Worm (Caenorhabditis elegans) whole organism, L2 larva: Measurements from ENCODE around the gene egl-13.

Source experiments
- F13H6.1 ChIP-seq: sonication (generic microtip); optimal IDR thresholded peaks from 2 replicates; lab custom pipeline; 2016; ENCODE audit warnings: missing genetic modification characterization, missing compliant biosample characterization
- R02D3.7 ChIP-seq: fragments of 150-350 bp; optimal IDR thresholded peaks from 2 replicates; lab custom pipeline; 2014; ENCODE audit warnings: missing biosample characterization, missing genetic modification characterization
- Y55F3AM.14 ChIP-seq: fragments of 200-800 bp; sonication (Bioruptor generic); optimal IDR thresholded peaks from 2 replicates; lab custom pipeline; 2018; ENCODE audit warnings: mild to moderate bottlenecking, missing genetic modification characterization, missing compliant biosample characterization
- alr-1 ChIP-seq: fragments of 150-350 bp; optimal IDR thresholded peaks from 2 replicates; lab custom pipeline; 2014; ENCODE audit warnings: missing biosample characterization, missing genetic modification characterization
- ama-1 ChIP-seq: fragments of 150-350 bp; optimal IDR thresholded peaks from 2 replicates; lab custom pipeline; 2018; ENCODE audit warnings: inconsistent platforms
- blmp-1 ChIP-seq: sonication (generic microtip); optimal IDR thresholded peaks from 2 replicates; lab custom pipeline; 2017; ENCODE audit warnings: missing genetic modification characterization, mild to moderate bottlenecking, missing compliant biosample characterization, antibody characterized with exemption, moderate library complexity; ENCODE audit not compliant: insufficient read depth
- ceh-16 ChIP-seq: fragments of 150-350 bp; optimal IDR thresholded peaks from 2 replicates; lab custom pipeline; 2014; ENCODE audit warnings: missing biosample characterization, missing genetic modification characterization
- ceh-82 ChIP-seq: fragments of 150-350 bp; optimal IDR thresholded peaks from 2 replicates; lab custom pipeline; 2014; ENCODE audit warnings: missing biosample characterization, missing genetic modification characterization
- crh-2 ChIP-seq: sonication (generic microtip); optimal IDR thresholded peaks from 2 replicates; lab custom pipeline; 2017; ENCODE audit warnings: missing biosample characterization, missing genetic modification characterization
- dmd-4 ChIP-seq: sonication (generic microtip); optimal IDR thresholded peaks from 2 replicates; lab custom pipeline; 2017; ENCODE audit warnings: missing biosample characterization, missing genetic modification characterization
- egl-27 ChIP-seq: sonication (generic microtip); optimal IDR thresholded peaks from 3 replicates; lab custom pipeline; 2017; ENCODE audit warnings: missing biosample characterization, missing genetic modification reagents, missing genetic modification characterization
- fos-1 ChIP-seq: fragments of 150-350 bp; optimal IDR thresholded peaks from 2 replicates; lab custom pipeline; 2014; ENCODE audit warnings: missing biosample characterization, missing genetic modification characterization
- gmeb-1 ChIP-seq: fragments of 150-350 bp; optimal IDR thresholded peaks from 2 replicates; lab custom pipeline; 2014; ENCODE audit warnings: missing biosample characterization, missing genetic modification characterization
- lin-11 ChIP-seq: fragments of 150-350 bp; sonication (generic microtip); optimal IDR thresholded peaks from 2 replicates; lab custom pipeline; 2014; ENCODE audit warnings: missing biosample characterization, missing genetic modification characterization, inconsistent platforms, mixed read lengths
- lin-39 ChIP-seq: fragments of 150-350 bp; optimal IDR thresholded peaks from 2 replicates; lab custom pipeline; 2014; ENCODE audit warnings: missing biosample characterization, missing genetic modification reagents, missing genetic modification characterization
- mbf-1 ChIP-seq: sonication (generic microtip); optimal IDR thresholded peaks from 2 replicates; lab custom pipeline; 2017; ENCODE audit warnings: missing biosample characterization, missing genetic modification characterization
- mdl-1 ChIP-seq, 2 experiments: fragments of 150-350 bp in 1 of 2; sonication (generic microtip) in 1 of 2; optimal IDR thresholded peaks; 2 replicates each; lab custom pipeline; 2017; ENCODE audit warnings: missing biosample characterization in 2 of 2, missing genetic modification characterization in 2 of 2
- nhr-10 ChIP-seq: sonication (generic microtip); optimal IDR thresholded peaks from 2 replicates; lab custom pipeline; 2017; ENCODE audit warnings: missing biosample characterization, missing genetic modification characterization
- nhr-11 ChIP-seq: fragments of 150-350 bp; optimal IDR thresholded peaks from 2 replicates; lab custom pipeline; 2014; ENCODE audit warnings: missing biosample characterization, missing genetic modification characterization
- nhr-23 ChIP-seq: fragments of 150-350 bp; optimal IDR thresholded peaks from 2 replicates; lab custom pipeline; 2014; ENCODE audit warnings: missing biosample characterization, missing genetic modification reagents, missing genetic modification characterization
- nhr-25 ChIP-seq: fragments of 150-350 bp; sonication (generic microtip); optimal IDR thresholded peaks from 3 replicates; lab custom pipeline; 2014; ENCODE audit warnings: missing biosample characterization, missing genetic modification characterization
- nhr-77 ChIP-seq: fragments of 150-350 bp; optimal IDR thresholded peaks from 2 replicates; lab custom pipeline; 2014; ENCODE audit warnings: missing biosample characterization, missing genetic modification characterization
- skn-1 ChIP-seq: sonication (generic microtip); optimal IDR thresholded peaks from 2 replicates; lab custom pipeline; 2017; ENCODE audit warnings: missing biosample characterization, missing genetic modification characterization
- sma-3 ChIP-seq: sonication (generic microtip); optimal IDR thresholded peaks from 2 replicates; lab custom pipeline; 2016; ENCODE audit warnings: missing genetic modification reagents, missing genetic modification characterization, missing compliant biosample characterization
- sma-9 ChIP-seq, 2 experiments: fragments of 150-350 bp in 1 of 2; sonication (generic microtip) in 1 of 2; optimal IDR thresholded peaks; 2 replicates each; lab custom pipeline; 2014 to 2016; ENCODE audit warnings: missing genetic modification characterization in 2 of 2, mild to moderate bottlenecking in 1 of 2, missing biosample characterization in 1 of 2, missing compliant biosample characterization in 1 of 2, missing genetic modification reagents in 1 of 2, moderate library complexity in 1 of 2
- snpc-4 ChIP-seq: fragments of 150-350 bp; optimal IDR thresholded peaks from 2 replicates; lab custom pipeline; 2014; ENCODE audit warnings: missing biosample characterization, missing genetic modification characterization
- unc-55 ChIP-seq: fragments of 150-350 bp; sonication (generic microtip); optimal IDR thresholded peaks from 3 replicates; lab custom pipeline; 2014; ENCODE audit warnings: missing biosample characterization, missing genetic modification reagents, missing genetic modification characterization
- unc-62 ChIP-seq: fragments of 150-350 bp; optimal IDR thresholded peaks from 2 replicates; lab custom pipeline; 2014; ENCODE audit warnings: missing biosample characterization, missing genetic modification reagents, missing genetic modification characterization
- zag-1 ChIP-seq: fragments of 150-350 bp; optimal IDR thresholded peaks from 2 replicates; lab custom pipeline; 2014; ENCODE audit warnings: missing biosample characterization, missing genetic modification characterization
- ztf-1 ChIP-seq: fragments of 200-800 bp; sonication (Bioruptor generic); conservative IDR thresholded peaks from 2 replicates; pipeline ENCODE4 v1.3.6; 2022; ENCODE audit warnings: missing genetic modification characterization, missing compliant biosample characterization

The egl-13 gene

DNA sequence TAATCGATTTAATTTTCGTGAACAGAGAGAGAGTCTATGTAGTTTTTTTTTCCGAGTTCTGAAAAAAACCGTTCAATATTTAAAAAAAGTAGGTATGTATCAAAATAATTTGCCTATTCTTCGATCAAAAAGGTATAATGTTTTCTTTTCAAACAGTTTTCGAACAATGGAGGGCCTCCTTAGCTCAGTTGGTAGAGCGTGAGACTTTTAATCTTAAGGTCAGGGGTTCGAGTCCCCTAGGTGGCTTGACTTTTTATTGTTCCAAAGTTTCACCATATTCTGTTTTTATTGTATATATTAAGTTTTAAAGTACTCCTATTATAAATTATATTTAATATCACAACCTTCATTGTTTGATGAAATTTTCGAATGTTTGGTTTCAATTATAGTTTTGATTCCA is 49.8 kb downstream of the egl-13 start (continued):
- no peak for TF ChIP-seq unc-62 (GFP tag; lab: Kevin White, UChicago)
- no peak for TF ChIP-seq ama-1 (lab: Kevin White, UChicago)
- TF ChIP-seq blmp-1 (tag; lab: Kevin White, UChicago), result no peak
- peak; percentile 12 for TF ChIP-seq Y55F3AM.14 (GFP tag; lab: Kevin White, UChicago)
- no peak for TF ChIP-seq nhr-10 (tag; lab: Kevin White, UChicago)
- no peak for TF ChIP-seq nhr-25 (tag; lab: Kevin White, UChicago)
- TF ChIP-seq dmd-4 (tag; lab: Kevin White, UChicago), result no peak
- peak; percentile 54 for TF ChIP-seq fos-1 (tag; lab: Kevin White, UChicago)
- TF ChIP-seq crh-2, result peak; percentile 17
- no peak for TF ChIP-seq egl-27
- no peak for TF ChIP-seq lin-39 (tag; lab: Kevin White, UChicago)
- TF ChIP-seq nhr-77 (tag; lab: Kevin White, UChicago), result no peak
- TF ChIP-seq gmeb-1, result no peak
- no peak for TF ChIP-seq R02D3.7 (tag; lab: Kevin White, UChicago)
- TF ChIP-seq mdl-1 (tag; optimal IDR thresholded peaks at IDR 0.05; lab: Kevin White, UChicago), result no peak

ce11 chrX:5714077-5714675 is 50.5 kb downstream of the egl-13 start, which contains the start of gene cyp-43A1:
TSS of gene cyp-43A1 (plus strand) at chrX:5714522.
- TF ChIP-seq fos-1 (tag; lab: Kevin White, UChicago), result peak; percentile 38
- peak; percentile 38 for TF ChIP-seq crh-2
- TF ChIP-seq ama-1 (lab: Kevin White, UChicago), result no peak
- peak; percentile 23 for TF ChIP-seq skn-1
- peak; percentile 7 for TF ChIP-seq sma-9 (GFP tag; optimal IDR thresholded peaks at IDR 0.05; lab: Kevin White, UChicago)
- TF ChIP-seq sma-9 (tag; optimal IDR thresholded peaks at IDR 0.05; lab: Kevin White, UChicago), result no peak
- TF ChIP-seq, all 48 proteins: peak for 4

ce11 chrX:5715369-5715768 is 51.7 kb downstream of the egl-13 start:
- TF ChIP-seq nhr-11 (tag; lab: Kevin White, UChicago), result no peak
- peak; percentile 31 for TF ChIP-seq sma-9 (GFP tag; optimal IDR thresholded peaks at IDR 0.05; lab: Kevin White, UChicago)
- no peak for TF ChIP-seq sma-9 (tag; optimal IDR thresholded peaks at IDR 0.05; lab: Kevin White, UChicago)
- TF ChIP-seq, all 48 proteins: peak for 1

ce11 chrX:5715831-5716364 is 52.3 kb downstream of the egl-13 start:
- no peak for TF ChIP-seq alr-1
- no peak for TF ChIP-seq nhr-25 (tag; lab: Kevin White, UChicago)
- TF ChIP-seq zag-1, result no peak
- no peak for TF ChIP-seq mbf-1 (tag; lab: Kevin White, UChicago)
- TF ChIP-seq fos-1 (tag; lab: Kevin White, UChicago), result peak; percentile 15
- no peak for TF ChIP-seq snpc-4 (tag; lab: Kevin White, UChicago)
- TF ChIP-seq sma-9 (GFP tag; optimal IDR thresholded peaks at IDR 0.05; lab: Kevin White, UChicago), result no peak
- no peak for TF ChIP-seq sma-9 (tag; optimal IDR thresholded peaks at IDR 0.05; lab: Kevin White, UChicago)
- TF ChIP-seq lin-11 (tag; lab: Kevin White, UChicago), result no peak
- no peak for TF ChIP-seq ztf-1 (GFP tag; lab: Robert Waterston, UW)

ce11 chrX:5720124-5720523 is 56.5 kb downstream of the egl-13 start, which contains the start of gene C41G11.1:
TSS of gene C41G11.1 (minus strand) at chrX:5720224.
- TF ChIP-seq sma-9 (GFP tag; optimal IDR thresholded peaks at IDR 0.05; lab: Kevin White, UChicago) (no peak), sma-9 (tag; optimal IDR thresholded peaks at IDR 0.05; lab: Kevin White, UChicago) (no peak), unc-55 (peak; percentile 17)

DNA sequence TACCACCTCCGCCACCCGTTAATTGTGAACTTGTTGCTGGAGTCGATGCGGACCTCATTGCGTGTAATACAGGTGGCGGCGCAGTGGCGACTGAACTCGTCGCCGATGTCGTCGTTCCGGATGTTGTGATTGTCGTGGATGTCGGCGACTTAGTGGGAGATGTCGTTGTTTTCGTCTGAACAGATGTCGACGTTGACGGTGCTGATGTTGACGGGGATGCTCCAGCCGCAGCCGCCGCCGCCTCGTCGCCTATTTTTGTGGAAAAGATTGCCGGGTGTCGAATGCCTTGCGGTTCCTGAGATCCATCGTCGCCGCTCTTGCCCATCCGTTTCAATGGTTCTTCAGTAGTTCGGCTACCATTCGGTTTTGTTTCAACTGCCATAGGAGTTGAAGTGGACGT is 57.3 kb downstream of the egl-13 start:
- TF ChIP-seq unc-62 (GFP tag; lab: Kevin White, UChicago) (no peak), R02D3.7 (tag; lab: Kevin White, UChicago) (no peak), nhr-23 (tag; lab: Kevin White, UChicago) (no peak), nhr-10 (tag; lab: Kevin White, UChicago) (no peak), nhr-25 (tag; lab: Kevin White, UChicago) (no peak), dmd-4 (tag; lab: Kevin White, UChicago) (no peak), crh-2 (no peak), fos-1 (tag; lab: Kevin White, UChicago) (no peak), snpc-4 (tag; lab: Kevin White, UChicago) (no peak), blmp-1 (tag; lab: Kevin White, UChicago) (no peak), ceh-82 (tag; lab: Kevin White, UChicago) (no peak), alr-1 (no peak), ceh-16 (tag; lab: Kevin White, UChicago) (no peak), F13H6.1 (no peak), sma-3 (GFP tag; lab: Kevin White, UChicago) (no peak)
